Fruit fly (Drosophila melanogaster) whole organism, prepupa: ENCODE measurements around the gene CG11598.

Experiments used
- CG10631 ChIP-seq: fragments of 200-800 bp; sonication (Bioruptor generic); optimal IDR thresholded peaks from 2 replicates; lab custom pipeline; 2016; ENCODE audit warnings: missing biosample characterization, missing genetic modification characterization
- CG11294 ChIP-seq: fragments of 200-800 bp; sonication (Bioruptor generic); IDR thresholded peaks from 2 replicates; pipeline ENCODE4 v1.3.6; 2022; ENCODE audit warnings: missing biosample characterization, missing genetic modification characterization
- CG1621 ChIP-seq: fragments of 200-800 bp; sonication (Bioruptor generic); optimal IDR thresholded peaks from 3 replicates; lab custom pipeline; 2018; ENCODE audit warnings: missing biosample characterization, mild to moderate bottlenecking, missing genetic modification characterization
- CG32006 ChIP-seq: fragments of 200-800 bp; sonication (Bioruptor generic); optimal IDR thresholded peaks from 3 replicates; lab custom pipeline; 2017; ENCODE audit warnings: missing biosample characterization, mild to moderate bottlenecking, missing genetic modification characterization
- CG6276 ChIP-seq: fragments of 200-800 bp; sonication (Bioruptor generic); optimal IDR thresholded peaks from 2 replicates; lab custom pipeline; 2017; ENCODE audit warnings: missing biosample characterization, mild to moderate bottlenecking, missing genetic modification characterization
- CG7368 ChIP-seq: fragments of 200-800 bp; sonication (Bioruptor generic); optimal IDR thresholded peaks from 3 replicates; lab custom pipeline; 2016; ENCODE audit warnings: missing biosample characterization, missing genetic modification characterization
- Ets21C ChIP-seq: fragments of 200-800 bp; sonication (Bioruptor generic); optimal IDR thresholded peaks from 3 replicates; lab custom pipeline; 2016; ENCODE audit warnings: missing biosample characterization, missing genetic modification characterization
- Gug ChIP-seq: fragments of 200-800 bp; sonication (Bioruptor generic); IDR thresholded peaks from 2 replicates; pipeline ENCODE4 v1.3.6; 2022; ENCODE audit warnings: missing biosample characterization, missing genetic modification characterization
- Hr39 ChIP-seq: fragments of 200-800 bp; sonication (Bioruptor generic); optimal IDR thresholded peaks from 2 replicates; lab custom pipeline; 2016; ENCODE audit warnings: missing biosample characterization, missing genetic modification characterization
- Met ChIP-seq: fragments of 200-800 bp; sonication (Bioruptor generic); optimal IDR thresholded peaks from 3 replicates; lab custom pipeline; 2016; ENCODE audit warnings: missing biosample characterization, missing genetic modification characterization
- dsx ChIP-seq: fragments of 200-800 bp; optimal IDR thresholded peaks from 3 replicates; lab custom pipeline; 2019; ENCODE audit warnings: missing biosample characterization, mild to moderate bottlenecking, missing genetic modification characterization, moderate library complexity; ENCODE audit not compliant: poor library complexity, severe bottlenecking
- fd85E ChIP-seq: fragments of 200-800 bp; sonication (Bioruptor generic); optimal IDR thresholded peaks from 3 replicates; lab custom pipeline; 2016; ENCODE audit warnings: missing biosample characterization, missing genetic modification characterization
- topi ChIP-seq: fragments of 200-800 bp; sonication (Bioruptor generic); optimal IDR thresholded peaks from 3 replicates; lab custom pipeline; 2016; ENCODE audit warnings: missing biosample characterization, missing genetic modification characterization

- no peak for TF ChIP-seq CG32006 (GFP tag; lab: Kevin White, UChicago)
- TF ChIP-seq Met: no peak
- TF ChIP-seq CG11294 (GFP tag; lab: Robert Waterston, UW): no peak
- TF ChIP-seq CG10631 (GFP tag; lab: Kevin White, UChicago): no peak
- no peak for TF ChIP-seq CG6276 (GFP tag; lab: Kevin White, UChicago)
- no peak for TF ChIP-seq Ets21C
- TF ChIP-seq Hr39: no peak
- TF ChIP-seq Gug (GFP tag; lab: Robert Waterston, UW): no peak
- TF ChIP-seq CG1621 (tag; lab: Kevin White, UChicago): no peak
- TF ChIP-seq CG7368: no peak
- no peak for TF ChIP-seq fd85E (GFP tag; lab: Kevin White, UChicago)
- TF ChIP-seq topi (GFP tag; lab: Kevin White, UChicago): no peak
- no peak for TF ChIP-seq dsx (GFP tag; lab: Kevin White, UChicago)
These were observed 22.7 kb upstream of the CG11598 start for dm6 chr3R:12611973-12612372.
